Fruit fly (Drosophila melanogaster): ENCODE measurements around the gene CG13003.

Gene CG13003

DNA sequence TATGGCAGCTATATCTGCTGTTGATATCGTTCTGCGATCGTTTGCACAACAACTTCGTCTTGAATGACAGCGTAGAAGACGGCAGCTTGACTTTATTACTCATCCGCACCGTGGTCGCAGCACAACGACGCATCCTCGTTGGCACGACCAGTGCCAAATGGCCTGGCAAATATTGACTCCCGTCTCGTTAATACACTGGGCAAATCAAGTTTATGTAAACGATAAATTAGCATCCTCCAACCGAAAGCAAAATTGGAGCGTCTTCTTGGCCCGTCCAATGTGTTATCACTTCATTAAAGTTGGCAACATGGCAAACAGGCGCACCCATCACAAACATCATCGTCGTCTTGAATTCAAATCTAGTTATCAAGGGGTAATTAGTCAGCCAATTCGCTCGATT lies 41.1 kb upstream of the CG13003 start (continued):
- no peak for TF ChIP-seq CG42726 (GFP tag; IDR thresholded peaks at IDR 0.05; ENCODE audit: partially characterized antibody)
- peak; percentile 3 for TF ChIP-seq caup (GFP tag; optimal IDR thresholded peaks at IDR 0.05; ENCODE audit: severe bottlenecking)
- TF ChIP-seq CG10543 (GFP tag; optimal IDR thresholded peaks at IDR 0.05) = peak; percentile 9
- no peak for TF ChIP-seq CG6689 (GFP tag; IDR thresholded peaks at IDR 0.05)
- TF ChIP-seq slou (GFP tag; optimal IDR thresholded peaks at IDR 0.05) = no peak
- TF ChIP-seq danr (GFP tag; IDR thresholded peaks at IDR 0.05) = peak; percentile 8; the same call in 1 of the 2 replicates

DNA sequence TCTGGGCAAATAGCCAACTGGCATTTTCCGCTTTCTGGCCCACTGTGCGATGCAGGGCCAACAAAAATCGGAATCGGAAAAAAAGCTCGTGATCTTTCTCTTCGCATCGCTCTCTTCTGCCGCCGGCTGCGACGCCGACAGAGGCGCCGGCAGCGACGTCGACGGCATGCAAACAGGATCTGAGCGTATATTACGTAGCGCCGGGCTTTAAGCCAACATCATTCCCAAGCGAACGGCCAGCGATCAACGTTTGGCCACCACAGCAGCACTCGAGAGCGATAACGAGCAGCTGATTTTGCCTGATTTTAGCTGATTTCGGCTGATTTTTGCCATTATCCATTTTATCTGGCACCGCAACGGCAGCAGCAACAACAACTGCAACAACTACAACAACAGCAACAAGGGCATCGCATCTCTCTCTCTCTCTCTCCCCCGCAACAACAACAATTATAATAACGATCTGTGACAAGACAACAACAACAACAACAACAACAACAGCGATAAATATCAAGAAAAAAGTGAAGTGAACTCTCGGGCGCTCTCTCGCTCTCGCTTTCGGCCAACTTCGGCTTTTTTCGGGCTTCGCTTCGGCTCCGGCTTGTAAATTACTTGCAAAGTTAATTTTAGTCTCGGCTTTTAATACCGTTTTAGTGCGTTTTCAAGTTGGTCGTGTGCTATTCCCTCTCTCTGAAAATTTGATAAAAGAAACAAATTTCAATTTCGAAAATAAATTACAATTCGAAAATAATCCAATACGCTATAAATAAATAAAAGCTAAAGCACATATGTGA lies 36.8 kb upstream of the CG13003 start, which contains the start of gene CG4928:
Gene CG4928 (plus strand): TSS at position 216 of the 791 bp plus-strand sequence.
- TF ChIP-seq CG14860 (GFP tag; IDR thresholded peaks at IDR 0.05; ENCODE audit: partially characterized antibody) (no peak), CkIIα-i1 (GFP tag; IDR thresholded peaks at IDR 0.05) (no peak), chinmo (GFP tag; IDR thresholded peaks at IDR 0.05; ENCODE audit: partially characterized antibody) (peak; percentile 94; the same call in 3 of the 4 replicates), Awh (GFP tag; IDR thresholded peaks at IDR 0.05) (0 out of 2 replicates have a peak, but pooled peaks have one; percentile 19), exex (tag; optimal IDR thresholded peaks at IDR 0.05) (no peak), Rfx (GFP tag; IDR thresholded peaks at IDR 0.05) (peak; percentile 30; the same call in 1 of the 2 replicates), grn (GFP tag; optimal IDR thresholded peaks at IDR 0.05) (peak; percentile 45), CG13894 (tag; optimal IDR thresholded peaks at IDR 0.05) (peak; percentile 46), ac (GFP tag; optimal IDR thresholded peaks at IDR 0.05) (no peak), CG4360 (GFP tag; IDR thresholded peaks at IDR 0.05) (peak; percentile 84), CG3163 (GFP tag; optimal IDR thresholded peaks at IDR 0.05) (peak; percentile 14), Pdp1 (GFP tag; optimal IDR thresholded peaks at IDR 0.05) (peak in 1 of 2 experiments; percentile 18), slp2 (GFP tag; optimal IDR thresholded peaks at IDR 0.05) (no peak), Deaf1 (tag; optimal IDR thresholded peaks at IDR 0.05) (peak; percentile 96), Med (GFP tag) (peak; percentile 57), Adf1 (GFP tag; IDR thresholded peaks at IDR 0.05) (peak; percentile 89), rib (GFP tag; IDR thresholded peaks at IDR 0.05) (no peak), Mrtf (GFP tag; IDR thresholded peaks at IDR 0.05) (no peak), CG15514 (GFP tag; optimal IDR thresholded peaks at IDR 0.05) (peak; percentile 5), klu (GFP tag; IDR thresholded peaks at IDR 0.05) (0 out of 2 replicates have a peak, but pooled peaks have one; percentile 20), CG9932 (GFP tag; IDR thresholded peaks at IDR 0.05) (0 out of 2 replicates have a peak, but pooled peaks have one; percentile 29), slbo (GFP tag; IDR thresholded peaks at IDR 0.05) (peak; percentile 45; the same call in 1 of the 2 replicates), Hr51 (GFP tag; optimal IDR thresholded peaks at IDR 0.05) (no peak), Usf (GFP tag; optimal IDR thresholded peaks at IDR 0.05) (no peak), CG15073 (GFP tag; optimal IDR thresholded peaks at IDR 0.05) (no peak), CG32532 (GFP tag; IDR thresholded peaks at IDR 0.05) (0 out of 2 replicates have a peak, but pooled peaks have one; percentile 19), abd-A (tag; optimal IDR thresholded peaks at IDR 0.05) (peak; percentile 75), CG4707 (GFP tag; optimal IDR thresholded peaks at IDR 0.05) (peak; percentile 19), Dad (GFP tag; optimal IDR thresholded peaks at IDR 0.05) (no peak), Trl (optimal IDR thresholded peaks at IDR 0.05) (peak; percentile 38 to 73), Trl (GFP tag; optimal IDR thresholded peaks at IDR 0.05) (no peak), HmgD (GFP tag; optimal IDR thresholded peaks at IDR 0.05) (no peak), shn (GFP tag; optimal IDR thresholded peaks at IDR 0.05) (no peak), tgo (GFP tag; IDR thresholded peaks at IDR 0.05) (no peak), CG12769 (tag; optimal IDR thresholded peaks at IDR 0.05) (peak; percentile 46), Mad (GFP tag; optimal IDR thresholded peaks at IDR 0.05) (no peak), so (GFP tag; IDR thresholded peaks at IDR 0.05) (0 out of 3 replicates have a peak, but pooled peaks have one; percentile 22), CG13287 (GFP tag; IDR thresholded peaks at IDR 0.05; ENCODE audit: partially characterized antibody) (peak; percentile 11; the same call in 1 of the 2 replicates), Dfd (GFP tag; optimal IDR thresholded peaks at IDR 0.05) (no peak), Aef1 (GFP tag; IDR thresholded peaks at IDR 0.05) (0 out of 3 replicates have a peak, but pooled peaks have one; percentile 18), nom (GFP tag; optimal IDR thresholded peaks at IDR 0.05) (peak; percentile 0)
